Worm (Caenorhabditis elegans): Measurements from ENCODE around the gene tat-1.

- no peak for TF ChIP-seq nhr-237 (tag; optimal IDR thresholded peaks at IDR 0.05)
- no peak for TF ChIP-seq lsy-2 (tag; optimal IDR thresholded peaks at IDR 0.05)
Observed at ce11 chrIII:12434104-12434503, 12.6 kb upstream of the tat-1 start, which contains the start of gene Y49E10.27.
